Worm (Caenorhabditis elegans) whole organism, young adult: ENCODE measurements around the gene srbc-82.
A peak's percentile ranks its signal among the peaks of the same experiment; 100 is the strongest.

Experiments
- B0336.3 ChIP-seq: fragments of 200-800 bp; sonication (Bioruptor generic); IDR thresholded peaks from 2 replicates; pipeline ENCODE4 v1.3.6; 2022; ENCODE audit warnings: missing genetic modification characterization, missing compliant biosample characterization
- C17E4.6 ChIP-seq: fragments of 200-800 bp; sonication (Bioruptor generic); IDR thresholded peaks from 2 replicates; pipeline ENCODE4 v1.3.6; 2022; ENCODE audit warnings: missing genetic modification reagents, missing genetic modification characterization, missing compliant biosample characterization
- F10E7.11 ChIP-seq: sonication (generic microtip); optimal IDR thresholded peaks from 2 replicates; lab custom pipeline; 2017; ENCODE audit warnings: mild to moderate bottlenecking, missing genetic modification characterization, moderate library complexity, missing compliant biosample characterization
- F33H1.4 ChIP-seq: fragments of 200-800 bp; sonication (Bioruptor generic); IDR thresholded peaks from 2 replicates; pipeline ENCODE4 v1.3.6; 2022; ENCODE audit warnings: missing genetic modification reagents, missing genetic modification characterization, missing compliant biosample characterization
- Y56A3A.18 ChIP-seq: fragments of 200-800 bp; sonication (Bioruptor generic); IDR thresholded peaks from 2 replicates; pipeline ENCODE4 v1.3.6; 2022; ENCODE audit warnings: missing genetic modification reagents, missing genetic modification characterization, missing compliant biosample characterization
- Y67H2A.10 ChIP-seq: fragments of 200-800 bp; sonication (Bioruptor generic); conservative IDR thresholded peaks from 2 replicates; pipeline ENCODE4 v1.3.6; 2022; ENCODE audit warnings: missing genetic modification reagents, missing genetic modification characterization, missing compliant biosample characterization
- Y95B8A.8 ChIP-seq: fragments of 200-800 bp; sonication (Bioruptor generic); IDR thresholded peaks from 2 replicates; pipeline ENCODE4 v1.3.6; 2022; ENCODE audit warnings: missing genetic modification reagents, missing genetic modification characterization, missing compliant biosample characterization
- aptf-3 ChIP-seq: fragments of 200-800 bp; sonication (Bioruptor generic); IDR thresholded peaks from 2 replicates; pipeline ENCODE4 v1.3.6; 2022; ENCODE audit warnings: missing genetic modification characterization, missing compliant biosample characterization
- attf-3 ChIP-seq: fragments of 200-800 bp; sonication (Bioruptor generic); conservative IDR thresholded peaks from 2 replicates; pipeline ENCODE4 v1.3.6; 2022; ENCODE audit warnings: missing genetic modification reagents, missing genetic modification characterization, missing compliant biosample characterization
- ccch-3 ChIP-seq: fragments of 200-800 bp; sonication (Bioruptor generic); optimal IDR thresholded peaks from 2 replicates; lab custom pipeline; 2018; ENCODE audit warnings: mild to moderate bottlenecking, missing genetic modification characterization, missing compliant biosample characterization
- cebp-1 ChIP-seq, 2 experiments: fragments of 200-800 bp in 1 of 2; sonication (Bioruptor generic) in 1 of 2; sonication (generic microtip) in 1 of 2; IDR thresholded peaks in 1 of 2; optimal IDR thresholded peaks in 1 of 2; 2 replicates each; pipeline versions ENCODE4 v1.3.6 to Lab custom; 2017 to 2022; ENCODE audit warnings: missing compliant biosample characterization in 2 of 2, missing genetic modification characterization in 2 of 2, mild to moderate bottlenecking in 1 of 2, missing genetic modification reagents in 1 of 2, moderate library complexity in 1 of 2
- ceh-27 ChIP-seq: fragments of 200-800 bp; sonication (Bioruptor generic); optimal IDR thresholded peaks from 2 replicates; lab custom pipeline; 2018; ENCODE audit warnings: mild to moderate bottlenecking, missing genetic modification characterization, moderate library complexity, missing compliant biosample characterization
- chd-7 ChIP-seq: sonication (generic microtip); optimal IDR thresholded peaks from 2 replicates; lab custom pipeline; 2016; ENCODE audit warnings: mild to moderate bottlenecking, missing genetic modification characterization, moderate library complexity, missing compliant biosample characterization
- ekl-4 ChIP-seq: fragments of 200-800 bp; sonication (Bioruptor generic); IDR thresholded peaks from 2 replicates; pipeline ENCODE4 v1.3.6; 2022; ENCODE audit warnings: missing genetic modification reagents, missing genetic modification characterization, missing compliant biosample characterization
- fkh-3 ChIP-seq: sonication (generic microtip); optimal IDR thresholded peaks from 2 replicates; lab custom pipeline; 2016; ENCODE audit warnings: mild to moderate bottlenecking, missing genetic modification characterization, missing compliant biosample characterization
- hlh-12 ChIP-seq: sonication (generic microtip); optimal IDR thresholded peaks from 2 replicates; lab custom pipeline; 2016; ENCODE audit warnings: missing genetic modification characterization, missing compliant biosample characterization
- hlh-26 ChIP-seq: fragments of 200-800 bp; sonication (Bioruptor generic); conservative IDR thresholded peaks from 2 replicates; pipeline ENCODE4 v1.3.6; 2022; ENCODE audit warnings: missing genetic modification reagents, missing genetic modification characterization, missing compliant biosample characterization
- hsf-1 ChIP-seq: fragments of 200-800 bp; sonication (Bioruptor generic); IDR thresholded peaks from 2 replicates; pipeline ENCODE4 v1.3.6; 2022; ENCODE audit warnings: missing genetic modification reagents, missing genetic modification characterization, missing compliant biosample characterization
- lag-1 ChIP-seq: fragments of 200-800 bp; sonication (Bioruptor generic); IDR thresholded peaks from 2 replicates; pipeline ENCODE4 v1.3.6; 2022; ENCODE audit warnings: missing genetic modification reagents, missing genetic modification characterization, missing compliant biosample characterization
- let-526 ChIP-seq: fragments of 200-800 bp; sonication (Bioruptor generic); IDR thresholded peaks from 2 replicates; pipeline ENCODE4 v1.3.6; 2022; ENCODE audit warnings: missing genetic modification reagents, missing genetic modification characterization, missing compliant biosample characterization
- lin-35 ChIP-seq, 3 experiments: fragments of 150-350 bp in 2 of 3; sonication (generic microtip) in 1 of 3; optimal IDR thresholded peaks; 2 replicates each; lab custom pipeline; 2014 to 2018; ENCODE audit warnings: missing biosample characterization in 3 of 3, missing genetic modification characterization in 3 of 3, missing genetic modification reagents in 3 of 3
- madf-6 ChIP-seq: fragments of 200-800 bp; sonication (Bioruptor generic); IDR thresholded peaks from 2 replicates; pipeline ENCODE4 v1.3.6; 2022; ENCODE audit warnings: missing genetic modification reagents, missing genetic modification characterization, missing compliant biosample characterization
- nfya-1 ChIP-seq: sonication (generic microtip); optimal IDR thresholded peaks from 2 replicates; lab custom pipeline; 2017; ENCODE audit warnings: antibody characterized with exemption, missing compliant biosample characterization, missing genetic modification characterization, borderline replicate concordance; ENCODE audit not compliant: insufficient read depth
- nfya-2 ChIP-seq: fragments of 200-800 bp; sonication (Bioruptor generic); IDR thresholded peaks from 2 replicates; pipeline ENCODE4 v1.3.6; 2022; ENCODE audit warnings: missing genetic modification reagents, missing genetic modification characterization, missing compliant biosample characterization
- nfyb-1 ChIP-seq: fragments of 200-800 bp; sonication (Bioruptor generic); IDR thresholded peaks from 2 replicates; pipeline ENCODE4 v1.3.6; 2022; ENCODE audit warnings: missing genetic modification reagents, missing genetic modification characterization, missing compliant biosample characterization
- nhr-120 ChIP-seq: fragments of 200-800 bp; sonication (Bioruptor generic); IDR thresholded peaks from 2 replicates; pipeline ENCODE4 v1.3.6; 2022; ENCODE audit warnings: missing genetic modification characterization, missing compliant biosample characterization
- nhr-27 ChIP-seq: fragments of 200-800 bp; sonication (Bioruptor generic); optimal IDR thresholded peaks from 2 replicates; lab custom pipeline; 2018; ENCODE audit warnings: mild to moderate bottlenecking, missing genetic modification characterization, moderate library complexity, missing compliant biosample characterization
- tbx-9 ChIP-seq: sonication (generic microtip); optimal IDR thresholded peaks from 2 replicates; lab custom pipeline; 2016; ENCODE audit warnings: borderline replicate concordance, missing genetic modification characterization, inconsistent platforms, missing compliant biosample characterization
- tlf-1 ChIP-seq: fragments of 200-800 bp; sonication (Bioruptor generic); optimal IDR thresholded peaks from 2 replicates; lab custom pipeline; 2018; ENCODE audit warnings: mild to moderate bottlenecking, missing genetic modification characterization, missing compliant biosample characterization
- unc-62 ChIP-seq: fragments of 150-350 bp; optimal IDR thresholded peaks from 2 replicates; lab custom pipeline; 2014; ENCODE audit warnings: missing biosample characterization, missing genetic modification reagents, missing genetic modification characterization
- zim-3 ChIP-seq: sonication (generic microtip); optimal IDR thresholded peaks from 2 replicates; lab custom pipeline; 2017; ENCODE audit warnings: mild to moderate bottlenecking, missing genetic modification characterization, moderate library complexity, missing compliant biosample characterization
- ztf-26 ChIP-seq: sonication (generic microtip); optimal IDR thresholded peaks from 2 replicates; lab custom pipeline; 2017; ENCODE audit warnings: missing genetic modification characterization, missing compliant biosample characterization
- ztf-6 ChIP-seq: fragments of 200-800 bp; sonication (Bioruptor generic); IDR thresholded peaks from 2 replicates; pipeline ENCODE4 v1.3.6; 2022; ENCODE audit warnings: missing genetic modification reagents, missing genetic modification characterization, missing compliant biosample characterization

The srbc-82 gene

DNA sequence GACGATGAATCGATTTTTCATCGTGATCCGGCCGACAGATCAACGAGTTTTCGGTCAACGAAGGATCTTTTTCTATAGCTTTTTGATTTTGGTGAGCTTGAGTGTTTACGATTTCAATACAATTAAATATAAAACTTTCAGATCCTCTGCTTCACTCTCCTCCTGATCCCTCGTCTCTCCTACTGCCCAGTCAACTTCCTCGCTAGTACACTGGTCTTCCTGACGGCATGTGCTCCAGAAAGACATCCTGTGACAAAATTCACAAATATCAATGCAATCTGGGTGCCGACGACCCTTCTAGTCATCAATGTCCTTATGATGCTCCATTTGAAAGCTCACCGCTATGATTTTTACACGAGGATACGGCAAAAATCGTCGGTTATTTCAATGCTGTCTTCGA is 8.0 kb downstream of the srbc-82 start:
- TF ChIP-seq B0336.3 (GFP tag; lab: Robert Waterston, UW) (no peak), ccch-3 (no peak), madf-6 (GFP tag; lab: Robert Waterston, UW) (no peak), nfya-2 (GFP tag; lab: Robert Waterston, UW) (no peak), unc-62 (GFP tag; lab: Kevin White, UChicago) (no peak), aptf-3 (no peak), Y56A3A.18 (no peak), hlh-12 (tag; lab: Kevin White, UChicago) (no peak)
- TF ChIP-seq, all 124 proteins: peak for 0

DNA sequence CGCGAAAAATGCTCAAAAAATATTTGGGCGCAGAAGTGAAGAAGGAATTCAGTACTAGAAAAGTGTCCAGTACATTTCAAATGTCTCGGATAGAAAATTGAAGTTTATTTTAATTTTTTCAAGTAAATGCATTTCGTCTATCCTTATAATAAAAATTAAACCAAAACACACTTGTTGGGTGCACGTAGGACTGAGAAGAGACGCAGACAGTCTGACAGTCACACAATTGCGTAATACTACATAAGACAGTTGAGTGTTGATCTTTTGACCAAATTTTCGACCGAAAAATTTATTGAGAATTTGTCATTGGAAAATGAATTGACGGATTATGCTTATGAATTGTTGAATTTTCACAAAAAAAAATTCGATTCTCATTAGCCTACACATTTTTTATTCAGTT is 9.1 kb downstream of the srbc-82 start, which contains the start of gene oac-7:
oac-7 (plus strand) TSS at position 283 of the 400 bp plus-strand sequence.
- no peak for TF ChIP-seq nhr-27
- no peak for TF ChIP-seq zim-3 (tag; lab: Kevin White, UChicago)
- no peak for TF ChIP-seq lag-1 (GFP tag; lab: Robert Waterston, UW)
- TF ChIP-seq hlh-26 (GFP tag; lab: Robert Waterston, UW) = no peak
- no peak for TF ChIP-seq cebp-1 (GFP tag; IDR thresholded peaks at IDR 0.05; lab: Robert Waterston, UW)
- peak; percentile 85 for TF ChIP-seq cebp-1 (tag; optimal IDR thresholded peaks at IDR 0.05; lab: Kevin White, UChicago)
- no peak for TF ChIP-seq Y67H2A.10 (GFP tag; lab: Robert Waterston, UW)
- no peak for TF ChIP-seq F33H1.4 (GFP tag; lab: Robert Waterston, UW)

- TF ChIP-seq Y95B8A.8 (GFP tag; lab: Robert Waterston, UW) (no peak), nfya-1 (no peak), ccch-3 (no peak), chd-7 (tag; lab: Kevin White, UChicago) (no peak)
These were observed 14.6 kb downstream of the srbc-82 start, which contains the start of gene str-214 for ce11 chrV:16315004-16315403. Gene str-214 (plus strand): TSS chrV:16315304.

ce11 chrV:16317244-16317643 is 16.9 kb downstream of the srbc-82 start, which contains the start of gene srh-180:
Gene srh-180 (plus strand): TSS chrV:16317544.
- no peak for TF ChIP-seq let-526 (GFP tag; lab: Robert Waterston, UW)
- no peak for TF ChIP-seq lin-35 (GFP tag; optimal IDR thresholded peaks at IDR 0.05; lab: Kevin White, UChicago)
- TF ChIP-seq hlh-26 (GFP tag; lab: Robert Waterston, UW) = no peak
- no peak for TF ChIP-seq ekl-4 (GFP tag; lab: Robert Waterston, UW)
- no peak for TF ChIP-seq ztf-26 (tag; lab: Kevin White, UChicago)
- TF ChIP-seq ztf-6 (GFP tag; lab: Robert Waterston, UW) = no peak
- no peak for TF ChIP-seq aptf-3
- TF ChIP-seq nfyb-1 (GFP tag; lab: Robert Waterston, UW) = no peak
- TF ChIP-seq C17E4.6 (GFP tag; lab: Robert Waterston, UW) = no peak
- no peak for TF ChIP-seq nfya-1
- TF ChIP-seq tbx-9 (tag; lab: Kevin White, UChicago) = no peak

DNA sequence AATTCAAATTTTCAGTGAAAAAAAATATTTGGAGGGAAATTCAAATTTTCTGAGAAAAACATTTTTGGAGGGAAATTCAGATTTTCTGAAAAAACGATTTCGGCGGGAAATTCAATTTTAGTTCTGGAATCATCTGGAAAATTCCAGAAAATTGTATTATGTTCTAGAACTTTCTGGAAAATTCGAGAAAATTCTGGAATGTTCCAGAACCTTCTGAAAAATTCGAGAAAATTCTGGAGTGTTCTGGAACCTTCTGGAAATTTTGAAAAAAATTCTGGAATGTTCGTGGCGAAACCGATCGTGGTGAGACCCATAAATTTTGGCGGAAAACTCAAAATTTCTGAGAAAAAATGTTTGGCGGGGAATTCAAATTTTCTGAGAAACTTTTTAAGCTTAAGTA is 21.8 kb downstream of the srbc-82 start:
- TF ChIP-seq F10E7.11 (tag; lab: Kevin White, UChicago) (no peak), hsf-1 (GFP tag; lab: Robert Waterston, UW) (peak; percentile 91)

DNA sequence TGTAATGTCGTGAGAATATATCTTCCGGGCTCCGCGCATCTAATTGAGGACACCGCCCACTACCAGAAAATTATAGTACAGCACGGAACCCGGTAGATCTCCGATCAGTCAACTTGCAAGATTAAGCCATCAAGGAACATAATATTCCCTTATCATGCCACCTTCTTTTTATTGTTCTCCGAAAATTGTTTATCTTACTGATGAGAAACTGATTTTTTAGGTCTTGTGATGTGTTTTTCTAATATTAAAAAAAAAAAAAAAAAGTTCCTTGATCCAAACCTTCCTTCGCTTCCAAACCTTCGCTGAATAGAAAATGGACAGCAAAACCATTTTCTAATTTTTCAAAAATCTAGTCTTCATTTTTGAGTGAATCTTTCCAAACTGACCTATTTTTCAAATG is 28.5 kb downstream of the srbc-82 start, which contains the start of gene F57G8.7:
F57G8.7 (plus strand) TSS at position 301 of the 400 bp plus-strand sequence.
- TF ChIP-seq tlf-1 (GFP tag; lab: Kevin White, UChicago) = no peak
- no peak for TF ChIP-seq fkh-3 (tag; lab: Kevin White, UChicago)
- TF ChIP-seq nhr-120 (GFP tag; lab: Robert Waterston, UW) = no peak
- TF ChIP-seq ekl-4 (GFP tag; lab: Robert Waterston, UW) = no peak
- no peak for TF ChIP-seq aptf-3
- TF ChIP-seq ceh-27 = no peak
- no peak for TF ChIP-seq attf-3 (GFP tag; lab: Robert Waterston, UW)
- TF ChIP-seq nfya-1 = no peak
- TF ChIP-seq, all 124 proteins: peak for 0
